Worm (Caenorhabditis elegans): ENCODE data around the gene nhr-3.

- TF ChIP-seq ceh-16 (tag; optimal IDR thresholded peaks at IDR 0.05) (no peak), ceh-82 (tag; optimal IDR thresholded peaks at IDR 0.05) (no peak), pqm-1 (tag; optimal IDR thresholded peaks at IDR 0.05) (no peak), snpc-4 (tag; optimal IDR thresholded peaks at IDR 0.05) (no peak), elt-1 (tag; optimal IDR thresholded peaks at IDR 0.05) (no peak), ztf-4 (tag; optimal IDR thresholded peaks at IDR 0.05) (no peak), ama-1 (optimal IDR thresholded peaks at IDR 0.05) (no peak), R02D3.7 (tag; optimal IDR thresholded peaks at IDR 0.05) (no peak), aly-2 (tag; optimal IDR thresholded peaks at IDR 0.05) (no peak), egl-27 (tag; optimal IDR thresholded peaks at IDR 0.05) (no peak), lsy-12 (tag; optimal IDR thresholded peaks at IDR 0.05) (no peak), jun-1 (tag; optimal IDR thresholded peaks at IDR 0.05) (no peak), nhr-11 (tag; optimal IDR thresholded peaks at IDR 0.05) (no peak), nhr-77 (tag; optimal IDR thresholded peaks at IDR 0.05) (no peak)
Observed at ce11 chrX:14556403-14556802, 1.9 kb upstream of the nhr-3 start.
